Worm (Caenorhabditis elegans) whole organism, young adult: ENCODE results near the gene F44A2.5.

ENCODE experiments used
- F37B4.10 ChIP-seq: fragments of 200-800 bp; sonication (Bioruptor generic); IDR thresholded peaks from 2 replicates; pipeline ENCODE4 v1.3.6; 2022; ENCODE audit warnings: missing genetic modification characterization, missing compliant biosample characterization
- F55B11.4 ChIP-seq: sonication (generic microtip); optimal IDR thresholded peaks from 2 replicates; lab custom pipeline; 2016; ENCODE audit warnings: missing compliant biosample characterization, missing genetic modification characterization, borderline replicate concordance; ENCODE audit not compliant: insufficient read depth
- Y67H2A.10 ChIP-seq: fragments of 200-800 bp; sonication (Bioruptor generic); conservative IDR thresholded peaks from 2 replicates; pipeline ENCODE4 v1.3.6; 2022; ENCODE audit warnings: missing genetic modification reagents, missing genetic modification characterization, missing compliant biosample characterization
- ama-1 ChIP-seq, 3 experiments: fragments of 150-350 bp in 1 of 3; sonication (generic microtip) in 2 of 3; optimal IDR thresholded peaks; 2 replicates each; lab custom pipeline; 2014 to 2018; ENCODE audit warnings: missing biosample characterization in 2 of 3, missing genetic modification characterization in 2 of 3, missing genetic modification reagents in 2 of 3
- ceh-79 ChIP-seq: sonication (generic microtip); optimal IDR thresholded peaks from 2 replicates; lab custom pipeline; 2017; ENCODE audit warnings: mild to moderate bottlenecking, missing genetic modification characterization, missing compliant biosample characterization
- dox-1 ChIP-seq: fragments of 200-800 bp; sonication (Bioruptor generic); IDR thresholded peaks from 2 replicates; pipeline ENCODE4 v1.3.6; 2022; ENCODE audit warnings: missing genetic modification reagents, missing genetic modification characterization, missing compliant biosample characterization
- dpff-1 ChIP-seq: sonication (generic microtip); optimal IDR thresholded peaks from 2 replicates; lab custom pipeline; 2017; ENCODE audit warnings: mild to moderate bottlenecking, missing genetic modification characterization, missing compliant biosample characterization
- egrh-3 ChIP-seq: fragments of 200-800 bp; sonication (Bioruptor generic); IDR thresholded peaks from 2 replicates; pipeline ENCODE4 v1.3.6; 2022; ENCODE audit warnings: missing genetic modification reagents, missing genetic modification characterization, missing compliant biosample characterization
- pha-4 ChIP-seq: fragments of 150-350 bp; sonication (generic microtip); optimal IDR thresholded peaks from 2 replicates; lab custom pipeline; 2014; ENCODE audit warnings: missing biosample characterization, missing genetic modification reagents, missing genetic modification characterization
- tbp1 ChIP-seq: fragments of 200-800 bp; sonication (Bioruptor generic); optimal IDR thresholded peaks from 2 replicates; lab custom pipeline; 2018; ENCODE audit warnings: mild to moderate bottlenecking, missing genetic modification characterization, missing compliant biosample characterization

DNA sequence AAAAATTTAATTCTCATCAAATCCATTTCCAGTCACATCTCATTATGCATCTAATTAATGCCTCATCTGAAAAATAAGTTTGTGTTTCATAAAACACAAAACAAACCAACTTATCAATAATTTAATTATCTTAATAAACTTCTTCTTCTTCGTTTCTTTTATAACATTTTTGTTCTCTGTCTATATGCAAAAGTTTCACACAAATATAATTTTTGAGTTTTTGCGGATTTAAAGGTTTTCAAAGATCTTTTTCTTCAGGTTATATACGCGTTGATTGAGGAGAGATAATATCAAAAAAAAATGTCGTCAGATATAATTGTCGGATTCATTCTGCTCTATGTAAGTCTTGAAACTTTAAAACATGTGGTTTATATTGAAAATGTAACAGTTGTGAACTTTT, 52.3 kb downstream of the F44A2.5 start, which contains the start of gene srx-47:
- no peak for TF ChIP-seq egrh-3
- TF ChIP-seq pha-4 (tag; lab: Kevin White, UChicago) = no peak
- TF ChIP-seq dpff-1 (tag; lab: Kevin White, UChicago) = no peak
- no peak for TF ChIP-seq F55B11.4
- TF ChIP-seq Y67H2A.10 = no peak
- no peak for TF ChIP-seq F37B4.10 (GFP tag; lab: Robert Waterston, UW)
- no peak for TF ChIP-seq dox-1 (GFP tag; lab: Robert Waterston, UW)
- no peak for TF ChIP-seq ama-1 (optimal IDR thresholded peaks at IDR 0.05; lab: Kevin White, UChicago)
- TF ChIP-seq ama-1 (GFP tag; optimal IDR thresholded peaks at IDR 0.05; lab: Kevin White, UChicago) = no peak
- TF ChIP-seq ceh-79 (tag; lab: Kevin White, UChicago) = no peak
- TF ChIP-seq tbp1 = no peak
